Worm (Caenorhabditis elegans) whole organism, late embryonic: ENCODE measurements around the gene fbxa-83.

Source experiments
- C08G9.2 ChIP-seq: sonication (generic microtip); optimal IDR thresholded peaks from 2 replicates; lab custom pipeline; 2016; ENCODE audit warnings: mild to moderate bottlenecking, missing genetic modification characterization, moderate library complexity, missing compliant biosample characterization
- F13H6.1 ChIP-seq: sonication (generic microtip); optimal IDR thresholded peaks from 2 replicates; lab custom pipeline; 2016; ENCODE audit warnings: missing genetic modification characterization, missing compliant biosample characterization
- K09A11.1 ChIP-seq: sonication (generic microtip); optimal IDR thresholded peaks from 2 replicates; lab custom pipeline; 2017; ENCODE audit warnings: antibody characterized with exemption, mild to moderate bottlenecking, missing genetic modification characterization, missing compliant biosample characterization; ENCODE audit not compliant: insufficient read depth
- ahr-1 ChIP-seq: sonication (generic microtip); optimal IDR thresholded peaks from 2 replicates; lab custom pipeline; 2016; ENCODE audit warnings: missing genetic modification characterization, missing compliant biosample characterization
- ama-1 ChIP-seq: fragments of 150-350 bp; optimal IDR thresholded peaks from 2 replicates; lab custom pipeline; 2014
- ceh-19 ChIP-seq: fragments of 200-800 bp; sonication (Bioruptor generic); optimal IDR thresholded peaks from 2 replicates; lab custom pipeline; 2018; ENCODE audit warnings: mild to moderate bottlenecking, missing genetic modification characterization, missing compliant biosample characterization
- ceh-22 ChIP-seq: sonication (generic microtip); optimal IDR thresholded peaks from 2 replicates; lab custom pipeline; 2017; ENCODE audit warnings: missing biosample characterization, missing genetic modification characterization
- dve-1 ChIP-seq: sonication (generic microtip); optimal IDR thresholded peaks from 2 replicates; lab custom pipeline; 2017; ENCODE audit warnings: antibody characterized with exemption, mild to moderate bottlenecking, missing genetic modification characterization, missing compliant biosample characterization
- elt-2 ChIP-seq: sonication (generic microtip); optimal IDR thresholded peaks from 2 replicates; lab custom pipeline; 2016; ENCODE audit warnings: missing genetic modification reagents, missing genetic modification characterization, missing compliant biosample characterization
- ets-4 ChIP-seq: sonication (generic microtip); optimal IDR thresholded peaks from 2 replicates; lab custom pipeline; 2016; ENCODE audit warnings: missing genetic modification characterization, missing compliant biosample characterization
- eyg-1 ChIP-seq: sonication (generic microtip); optimal IDR thresholded peaks from 2 replicates; lab custom pipeline; 2016; ENCODE audit warnings: missing genotype, missing genetic modification characterization, missing compliant biosample characterization
- hlh-6 ChIP-seq: sonication (generic microtip); optimal IDR thresholded peaks from 2 replicates; lab custom pipeline; 2016; ENCODE audit warnings: missing genotype, missing genetic modification characterization, missing compliant biosample characterization
- hlh-8 ChIP-seq: sonication (generic microtip); optimal IDR thresholded peaks from 2 replicates; lab custom pipeline; 2016; ENCODE audit warnings: missing genotype, missing genetic modification characterization, missing compliant biosample characterization
- lim-6 ChIP-seq: sonication (generic microtip); optimal IDR thresholded peaks from 2 replicates; lab custom pipeline; 2016; ENCODE audit warnings: missing genetic modification characterization, missing compliant biosample characterization
- nhr-11 ChIP-seq: fragments of 150-350 bp; optimal IDR thresholded peaks from 2 replicates; lab custom pipeline; 2014; ENCODE audit warnings: missing biosample characterization, missing genetic modification characterization
- tbx-2 ChIP-seq: sonication (generic microtip); optimal IDR thresholded peaks from 2 replicates; lab custom pipeline; 2016; ENCODE audit warnings: missing genetic modification characterization, missing compliant biosample characterization
- unc-3 ChIP-seq, 2 experiments: fragments of 200-800 bp in 1 of 2; sonication (Bioruptor generic) in 1 of 2; sonication (generic microtip) in 1 of 2; conservative IDR thresholded peaks in 1 of 2; optimal IDR thresholded peaks in 1 of 2; 2 replicates each; pipeline versions ENCODE4 v1.3.6 to Lab custom; 2016 to 2022; ENCODE audit warnings: missing compliant biosample characterization in 2 of 2, missing genetic modification characterization in 2 of 2, missing genetic modification reagents in 1 of 2

Gene fbxa-83

DNA sequence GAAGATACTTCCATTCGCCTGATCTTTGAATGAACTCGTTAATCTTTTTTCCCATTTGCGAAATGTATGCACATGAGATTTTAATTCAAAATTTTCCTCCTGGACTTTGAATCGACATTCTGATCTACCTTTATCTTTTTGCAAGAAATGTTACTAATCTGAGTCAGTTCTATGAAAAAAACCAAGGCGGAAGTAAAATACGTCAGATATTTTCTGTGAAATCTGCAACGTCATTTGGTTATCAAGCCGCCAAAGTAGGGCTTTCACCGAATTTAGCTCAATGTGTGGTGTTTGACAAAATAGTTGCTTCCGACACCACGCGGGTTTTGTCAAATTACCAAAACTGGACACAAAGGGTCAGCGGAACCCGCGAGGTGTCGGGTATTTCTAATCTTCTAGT lies 51.3 kb downstream of the fbxa-83 start:
- TF ChIP-seq tbx-2 (tag; lab: Kevin White, UChicago), result no peak
- TF ChIP-seq F13H6.1, result no peak
- no peak for TF ChIP-seq ceh-19 (GFP tag; lab: Kevin White, UChicago)
- TF ChIP-seq lim-6 (tag; lab: Kevin White, UChicago), result no peak
- TF ChIP-seq K09A11.1, result no peak
- no peak for TF ChIP-seq ceh-22 (tag; lab: Kevin White, UChicago)
- TF ChIP-seq hlh-8 (tag; lab: Kevin White, UChicago), result no peak
- no peak for TF ChIP-seq dve-1 (tag; lab: Kevin White, UChicago)
- no peak for TF ChIP-seq eyg-1
- TF ChIP-seq nhr-11 (tag; lab: Kevin White, UChicago), result no peak
- no peak for TF ChIP-seq elt-2
- no peak for TF ChIP-seq C08G9.2 (tag; lab: Kevin White, UChicago)
- TF ChIP-seq ahr-1 (tag; lab: Kevin White, UChicago), result no peak
- no peak for TF ChIP-seq unc-3 (GFP tag; conservative IDR thresholded peaks at IDR 0.05; lab: Robert Waterston, UW)
- TF ChIP-seq unc-3 (tag; optimal IDR thresholded peaks at IDR 0.05; lab: Kevin White, UChicago), result no peak
- TF ChIP-seq ama-1 (lab: Kevin White, UChicago), result no peak
- no peak for TF ChIP-seq ets-4 (tag; lab: Kevin White, UChicago)
- no peak for TF ChIP-seq hlh-6 (tag; lab: Kevin White, UChicago)
